Fruit fly (Drosophila melanogaster) whole organism, prepupa: ENCODE measurements around the gene YL-1.
A peak's percentile ranks its signal among the peaks of the same experiment; 100 is the strongest.

Source experiments
- Blimp-1 ChIP-seq: fragments of 200-800 bp; sonication (Bioruptor generic); optimal IDR thresholded peaks from 3 replicates; lab custom pipeline; 2017; ENCODE audit warnings: missing biosample characterization, missing genetic modification characterization, mild to moderate bottlenecking, moderate library complexity, missing genetic modification reagents
- CG11294 ChIP-seq: fragments of 200-800 bp; sonication (Bioruptor generic); IDR thresholded peaks from 2 replicates; pipeline ENCODE4 v1.3.6; 2022; ENCODE audit warnings: missing biosample characterization, missing genetic modification characterization
- CG11762 ChIP-seq: fragments of 200-800 bp; sonication (Bioruptor generic); optimal IDR thresholded peaks from 3 replicates; lab custom pipeline; 2016; ENCODE audit warnings: missing biosample characterization, missing genetic modification characterization; ENCODE audit not compliant: insufficient read depth
- CG15336 ChIP-seq: fragments of 200-800 bp; sonication (Bioruptor generic); IDR thresholded peaks from 2 replicates; pipeline ENCODE4 v1.3.6; 2022; ENCODE audit warnings: missing biosample characterization, missing genetic modification characterization
- CG16779 ChIP-seq: fragments of 200-800 bp; sonication (Bioruptor generic); optimal IDR thresholded peaks from 3 replicates; lab custom pipeline; 2017; ENCODE audit warnings: missing biosample characterization, mild to moderate bottlenecking, missing genetic modification characterization
- CG31627 ChIP-seq: fragments of 200-800 bp; sonication (Bioruptor generic); optimal IDR thresholded peaks from 3 replicates; lab custom pipeline; 2016; ENCODE audit warnings: missing biosample characterization, missing genetic modification characterization
- CG32006 ChIP-seq: fragments of 200-800 bp; sonication (Bioruptor generic); optimal IDR thresholded peaks from 3 replicates; lab custom pipeline; 2017; ENCODE audit warnings: missing biosample characterization, mild to moderate bottlenecking, missing genetic modification characterization
- CG34406 ChIP-seq: fragments of 200-800 bp; sonication (Bioruptor generic); optimal IDR thresholded peaks from 3 replicates; lab custom pipeline; 2016; ENCODE audit warnings: missing biosample characterization, missing genetic modification characterization
- CG4318 ChIP-seq: fragments of 200-800 bp; sonication (Bioruptor generic); optimal IDR thresholded peaks from 3 replicates; lab custom pipeline; 2017; ENCODE audit warnings: missing biosample characterization, mild to moderate bottlenecking, missing genetic modification characterization
- CG7368 ChIP-seq: fragments of 200-800 bp; sonication (Bioruptor generic); optimal IDR thresholded peaks from 3 replicates; lab custom pipeline; 2016; ENCODE audit warnings: missing biosample characterization, missing genetic modification characterization
- CG8119 ChIP-seq: fragments of 200-800 bp; sonication (Bioruptor generic); IDR thresholded peaks from 3 replicates; pipeline ENCODE4 v1.3.6; 2022; ENCODE audit warnings: missing biosample characterization, missing genetic modification characterization
- CG8319 ChIP-seq: fragments of 200-800 bp; sonication (Bioruptor generic); optimal IDR thresholded peaks from 3 replicates; lab custom pipeline; 2016; ENCODE audit warnings: missing biosample characterization, missing genetic modification characterization
- CG9139 ChIP-seq: fragments of 200-800 bp; sonication (Bioruptor generic); optimal IDR thresholded peaks from 3 replicates; lab custom pipeline; 2017; ENCODE audit warnings: missing biosample characterization, mild to moderate bottlenecking, missing genetic modification characterization
- Eip93F ChIP-seq: fragments of 200-800 bp; sonication (Bioruptor generic); optimal IDR thresholded peaks from 2 replicates; lab custom pipeline; 2016; ENCODE audit warnings: missing biosample characterization, mild to moderate bottlenecking, missing genetic modification characterization
- Gug ChIP-seq: fragments of 200-800 bp; sonication (Bioruptor generic); IDR thresholded peaks from 2 replicates; pipeline ENCODE4 v1.3.6; 2022; ENCODE audit warnings: missing biosample characterization, missing genetic modification characterization
- Hr38 ChIP-seq: sonication (Bioruptor generic); optimal IDR thresholded peaks from 2 replicates; lab custom pipeline; 2016; ENCODE audit warnings: missing biosample characterization, missing genetic modification characterization
- Hr39 ChIP-seq: fragments of 200-800 bp; sonication (Bioruptor generic); optimal IDR thresholded peaks from 2 replicates; lab custom pipeline; 2016; ENCODE audit warnings: missing biosample characterization, missing genetic modification characterization
- Hr4 ChIP-seq: fragments of 200-800 bp; sonication (Bioruptor generic); optimal IDR thresholded peaks from 3 replicates; lab custom pipeline; 2016; ENCODE audit warnings: missing biosample characterization, missing genetic modification characterization
- Lpt ChIP-seq: fragments of 200-800 bp; sonication (Bioruptor generic); optimal IDR thresholded peaks from 3 replicates; lab custom pipeline; 2016; ENCODE audit warnings: missing biosample characterization, missing genetic modification characterization
- OdsH ChIP-seq: fragments of 200-800 bp; sonication (Bioruptor generic); optimal IDR thresholded peaks from 3 replicates; lab custom pipeline; 2016; ENCODE audit warnings: missing biosample characterization, missing genetic modification characterization
- Sox102F ChIP-seq: fragments of 200-800 bp; sonication (Bioruptor generic); optimal IDR thresholded peaks from 2 replicates; lab custom pipeline; 2016; ENCODE audit warnings: missing biosample characterization, mild to moderate bottlenecking, missing genetic modification characterization
- Sox15 ChIP-seq: fragments of 200-800 bp; sonication (Bioruptor generic); optimal IDR thresholded peaks from 3 replicates; lab custom pipeline; 2016; ENCODE audit warnings: missing biosample characterization, missing genetic modification characterization
- achi ChIP-seq: fragments of 200-800 bp; sonication (Bioruptor generic); optimal IDR thresholded peaks from 3 replicates; lab custom pipeline; 2016; ENCODE audit warnings: missing biosample characterization, missing genetic modification characterization
- cyc ChIP-seq: fragments of 200-800 bp; sonication (Bioruptor generic); optimal IDR thresholded peaks from 3 replicates; lab custom pipeline; 2016; ENCODE audit warnings: missing biosample characterization, missing genetic modification characterization
- dac ChIP-seq: fragments of 200-800 bp; sonication (Bioruptor generic); optimal IDR thresholded peaks from 2 replicates; lab custom pipeline; 2017; ENCODE audit warnings: missing biosample characterization, mild to moderate bottlenecking, missing genetic modification characterization
- eg ChIP-seq: fragments of 200-800 bp; sonication (Bioruptor generic); IDR thresholded peaks from 3 replicates; pipeline ENCODE4 v1.3.6; 2022; ENCODE audit warnings: missing biosample characterization, missing genetic modification characterization
- esn ChIP-seq: fragments of 200-800 bp; sonication (Bioruptor generic); optimal IDR thresholded peaks from 2 replicates; lab custom pipeline; 2016; ENCODE audit warnings: missing biosample characterization, mild to moderate bottlenecking, missing genetic modification characterization, moderate library complexity
- fd59A ChIP-seq: fragments of 200-800 bp; sonication (Bioruptor generic); optimal IDR thresholded peaks from 2 replicates; lab custom pipeline; 2017; ENCODE audit warnings: missing biosample characterization, mild to moderate bottlenecking, missing genetic modification characterization, missing genetic modification reagents
- fd85E ChIP-seq: fragments of 200-800 bp; sonication (Bioruptor generic); optimal IDR thresholded peaks from 3 replicates; lab custom pipeline; 2016; ENCODE audit warnings: missing biosample characterization, missing genetic modification characterization
- fkh ChIP-seq: fragments of 200-800 bp; sonication (Bioruptor generic); optimal IDR thresholded peaks from 3 replicates; lab custom pipeline; 2017; ENCODE audit warnings: missing biosample characterization, mild to moderate bottlenecking, missing genetic modification characterization, moderate library complexity
- lz ChIP-seq: fragments of 200-800 bp; sonication (Bioruptor generic); optimal IDR thresholded peaks from 3 replicates; lab custom pipeline; 2016; ENCODE audit warnings: missing biosample characterization, missing genetic modification characterization
- salr ChIP-seq, 2 experiments: fragments of 200-800 bp; sonication (Bioruptor generic); optimal IDR thresholded peaks; 3 replicates each; lab custom pipeline; 2016 to 2018; ENCODE audit warnings: missing biosample characterization in 2 of 2, missing genetic modification characterization in 2 of 2, mild to moderate bottlenecking in 1 of 2
- spab ChIP-seq: fragments of 200-800 bp; sonication (Bioruptor generic); optimal IDR thresholded peaks from 2 replicates; lab custom pipeline; 2017; ENCODE audit warnings: missing biosample characterization, mild to moderate bottlenecking, missing genetic modification characterization, missing genetic modification reagents
- ss ChIP-seq, 2 experiments: fragments of 200-800 bp; sonication (Bioruptor generic); optimal IDR thresholded peaks; 2 replicates in 1 of 2; 3 replicates in 1 of 2; lab custom pipeline; 2017 to 2018; ENCODE audit warnings: mild to moderate bottlenecking in 2 of 2, missing biosample characterization in 2 of 2, missing genetic modification characterization in 2 of 2, moderate library complexity in 1 of 2

YL-1 gene

dm6 chr2L:10987370-10987853 is 17.2 kb downstream of the YL-1 start, which contains the start of the genes piwi and CG12253 (continued):
- TF ChIP-seq salr (GFP tag; optimal IDR thresholded peaks at IDR 0.05; lab: Kevin White, UChicago) (no peak), Hr39 (GFP tag; lab: Kevin White, UChicago) (no peak), CG15336 (peak; percentile 84), OdsH (GFP tag; lab: Kevin White, UChicago) (peak; percentile 81), CG11762 (GFP tag; lab: Kevin White, UChicago) (no peak), eg (no peak), Gug (GFP tag; lab: Robert Waterston, UW) (no peak), Sox102F (GFP tag; lab: Kevin White, UChicago) (no peak)
- TF ChIP-seq, all 60 proteins: peak for 22

DNA sequence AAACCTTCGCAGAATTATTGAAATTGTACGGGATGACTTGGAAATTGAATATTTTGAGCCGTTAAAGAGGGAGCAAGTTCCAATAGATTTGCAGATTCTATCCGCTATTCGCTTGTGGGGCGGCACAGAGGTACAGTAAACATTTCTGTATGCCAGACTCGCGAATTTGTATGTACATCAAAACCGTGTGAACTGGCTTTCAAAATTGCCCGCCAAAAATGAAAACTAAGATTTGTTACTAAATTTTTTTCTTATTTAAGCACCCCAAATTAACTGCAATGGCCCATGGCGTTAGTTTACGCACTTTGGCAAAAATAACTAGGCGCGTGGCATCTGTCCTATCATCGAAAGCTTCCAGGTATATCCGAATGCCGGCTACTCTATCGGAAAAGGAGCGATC is 17.8 kb downstream of the YL-1 start:
- TF ChIP-seq lz (GFP tag; lab: Kevin White, UChicago) = no peak
- TF ChIP-seq fd85E (GFP tag; lab: Kevin White, UChicago) = no peak
- TF ChIP-seq spab (GFP tag; lab: Kevin White, UChicago) = no peak
- TF ChIP-seq CG8319 (GFP tag; lab: Kevin White, UChicago) = no peak
- no peak for TF ChIP-seq Blimp-1 (GFP tag; lab: Kevin White, UChicago)
- TF ChIP-seq CG8119 = no peak
- no peak for TF ChIP-seq Hr38 (GFP tag; lab: Kevin White, UChicago)
- TF ChIP-seq CG7368 (GFP tag; lab: Kevin White, UChicago) = no peak
- TF ChIP-seq dac (GFP tag; lab: Kevin White, UChicago) = no peak
- no peak for TF ChIP-seq Sox15 (GFP tag; lab: Kevin White, UChicago)
- no peak for TF ChIP-seq achi (GFP tag; lab: Kevin White, UChicago)
- TF ChIP-seq Eip93F (GFP tag; lab: Kevin White, UChicago) = no peak
- TF ChIP-seq CG15336 = no peak
- no peak for TF ChIP-seq CG11294 (GFP tag; lab: Robert Waterston, UW)
- no peak for TF ChIP-seq CG4318 (GFP tag; lab: Kevin White, UChicago)
- no peak for TF ChIP-seq CG32006 (GFP tag; lab: Kevin White, UChicago)

dm6 chr2L:10989162-10989561 is 18.9 kb downstream of the YL-1 start, which contains the start of gene TTLL4A:
Gene TTLL4A, plus strand, starts transcription at chr2L:10989401.
- TF ChIP-seq CG11762 (GFP tag; lab: Kevin White, UChicago) (no peak), salr (GFP tag; optimal IDR thresholded peaks at IDR 0.05; lab: Kevin White, UChicago) (no peak), Hr4 (GFP tag; lab: Kevin White, UChicago) (peak; percentile 22), esn (GFP tag; lab: Kevin White, UChicago) (peak; percentile 50), lz (GFP tag; lab: Kevin White, UChicago) (peak; percentile 14), fkh (GFP tag; lab: Kevin White, UChicago) (no peak), Blimp-1 (GFP tag; lab: Kevin White, UChicago) (no peak)
- TF ChIP-seq, all 60 proteins: peak for 3

DNA sequence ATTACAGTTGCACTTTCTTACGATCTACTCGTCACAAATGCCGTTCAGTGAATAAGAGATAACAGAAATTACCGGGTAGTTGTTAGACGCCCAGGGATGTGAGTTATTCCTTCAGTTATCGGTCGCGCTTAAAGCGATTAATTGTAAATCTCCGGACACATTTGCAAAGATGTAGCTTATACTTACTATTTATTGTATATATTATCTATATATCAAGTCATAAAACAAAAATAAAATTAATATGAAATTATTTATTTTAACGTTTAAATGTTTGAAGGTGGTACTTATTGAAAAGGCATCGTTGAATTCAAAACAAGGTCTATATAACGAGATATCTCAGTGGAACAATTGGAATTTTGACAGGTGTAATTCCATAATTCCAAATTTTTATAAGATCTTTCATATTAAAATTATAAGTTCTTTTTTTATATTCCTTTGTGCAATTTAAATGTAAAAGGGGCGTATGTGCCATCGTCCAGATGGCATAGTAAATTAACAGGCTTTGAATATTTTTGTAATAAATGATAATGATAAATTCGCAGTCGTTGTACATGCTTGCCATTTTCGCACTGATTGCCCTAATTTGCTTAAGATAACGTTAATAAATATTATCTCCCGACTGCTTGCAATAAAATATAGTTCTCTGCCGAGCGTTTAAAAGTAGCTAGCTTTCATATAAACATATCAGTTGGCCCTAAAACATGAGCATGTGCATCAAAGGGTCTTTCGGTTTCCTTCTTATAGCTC is 31.3 kb downstream of the YL-1 start, which contains the start of the genes aub and lectin-33A:
aub (minus strand) TSS at position 101 of the 747 bp plus-strand sequence.
lectin-33A (plus strand) TSS at position 697 of the 747 bp plus-strand sequence.
- TF ChIP-seq cyc (no peak), Gug (GFP tag; lab: Robert Waterston, UW) (no peak), esn (GFP tag; lab: Kevin White, UChicago) (no peak), fd85E (GFP tag; lab: Kevin White, UChicago) (no peak), Hr38 (GFP tag; lab: Kevin White, UChicago) (no peak), CG31627 (no peak), CG9139 (GFP tag; lab: Kevin White, UChicago) (no peak), Lpt (GFP tag; lab: Kevin White, UChicago) (no peak), CG34406 (no peak), CG8119 (no peak), fd59A (GFP tag; lab: Kevin White, UChicago) (no peak), ss (GFP tag; optimal IDR thresholded peaks at IDR 0.05; lab: Kevin White, UChicago) (no peak), CG16779 (tag; lab: Kevin White, UChicago) (no peak)
